Fruit fly (Drosophila melanogaster) whole organism, prepupa: ENCODE measurements around the gene Ssl2.

Experiments
- Blimp-1 ChIP-seq: fragments of 200-800 bp; sonication (Bioruptor generic); optimal IDR thresholded peaks from 3 replicates; lab custom pipeline; 2017; ENCODE audit warnings: missing biosample characterization, missing genetic modification characterization, mild to moderate bottlenecking, moderate library complexity, missing genetic modification reagents
- CG10631 ChIP-seq: fragments of 200-800 bp; sonication (Bioruptor generic); optimal IDR thresholded peaks from 2 replicates; lab custom pipeline; 2016; ENCODE audit warnings: missing biosample characterization, missing genetic modification characterization
- CG3032 ChIP-seq: fragments of 200-800 bp; optimal IDR thresholded peaks from 2 replicates; lab custom pipeline; 2019; ENCODE audit warnings: missing biosample characterization, mild to moderate bottlenecking, missing genetic modification characterization, moderate library complexity
- CG32006 ChIP-seq: fragments of 200-800 bp; sonication (Bioruptor generic); optimal IDR thresholded peaks from 3 replicates; lab custom pipeline; 2017; ENCODE audit warnings: missing biosample characterization, mild to moderate bottlenecking, missing genetic modification characterization
- Eip78C ChIP-seq: fragments of 200-800 bp; sonication (Bioruptor generic); peaks from one replicate; lab custom pipeline; 2016; ENCODE audit warnings: missing biosample characterization, missing genetic modification characterization
- Ets21C ChIP-seq: fragments of 200-800 bp; sonication (Bioruptor generic); optimal IDR thresholded peaks from 3 replicates; lab custom pipeline; 2016; ENCODE audit warnings: missing biosample characterization, missing genetic modification characterization
- Gug ChIP-seq: fragments of 200-800 bp; sonication (Bioruptor generic); IDR thresholded peaks from 2 replicates; pipeline ENCODE4 v1.3.6; 2022; ENCODE audit warnings: missing biosample characterization, missing genetic modification characterization
- Hr39 ChIP-seq: fragments of 200-800 bp; sonication (Bioruptor generic); optimal IDR thresholded peaks from 2 replicates; lab custom pipeline; 2016; ENCODE audit warnings: missing biosample characterization, missing genetic modification characterization
- acj6 ChIP-seq: fragments of 200-800 bp; sonication (Bioruptor generic); optimal IDR thresholded peaks from 3 replicates; lab custom pipeline; 2016; ENCODE audit warnings: missing biosample characterization, missing genetic modification characterization

DNA sequence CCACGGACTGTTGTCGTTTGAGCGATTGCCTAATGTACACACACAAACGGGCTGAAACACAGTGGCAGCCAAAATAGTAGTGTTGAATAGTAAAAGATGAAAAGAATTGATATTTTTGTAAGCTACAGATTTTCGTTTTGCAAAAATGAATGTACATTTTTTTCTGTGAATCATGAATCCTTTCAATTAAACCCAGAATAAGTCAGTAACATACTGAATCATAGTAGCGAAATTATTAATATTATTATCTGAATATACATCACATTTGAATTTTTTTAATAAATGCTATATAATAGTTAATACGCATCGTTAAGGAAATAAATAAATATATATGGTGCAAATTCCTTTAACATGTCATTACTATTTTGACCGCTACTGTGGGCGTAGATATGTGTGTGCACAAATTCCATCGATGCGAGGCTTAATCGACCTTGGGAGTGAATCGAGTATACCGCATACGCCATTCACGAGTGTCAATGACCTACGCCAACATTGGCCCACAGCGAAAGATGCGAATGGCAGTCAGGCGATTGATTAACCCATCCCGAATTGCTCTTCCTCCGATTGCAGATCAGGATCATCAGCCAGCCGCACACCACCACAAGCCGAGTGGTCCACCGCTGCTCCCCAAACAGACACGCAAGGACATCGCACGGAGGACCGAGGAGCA is 8.2 kb upstream of the Ssl2 start:
- no peak for TF ChIP-seq CG32006 (GFP tag; lab: Kevin White, UChicago)
- TF ChIP-seq Eip78C = no peak
- TF ChIP-seq Gug (GFP tag; lab: Robert Waterston, UW) = no peak; the same call in 1 of the 2 replicates
- no peak for TF ChIP-seq acj6 (GFP tag; lab: Kevin White, UChicago)
- TF ChIP-seq CG10631 = no peak
- TF ChIP-seq Ets21C (GFP tag; lab: Kevin White, UChicago) = no peak
- no peak for TF ChIP-seq Hr39 (GFP tag; lab: Kevin White, UChicago)
- TF ChIP-seq Blimp-1 (GFP tag; lab: Kevin White, UChicago) = no peak
- TF ChIP-seq CG3032 (tag; lab: Kevin White, UChicago) = peak; percentile 50
